Worm (Caenorhabditis elegans) whole organism, midembryonic: ENCODE results near the gene B0563.1.

Experiments used
- flt-1 ChIP-seq: fragments of 200-800 bp; sonication (Bioruptor generic); IDR thresholded peaks from 2 replicates; pipeline ENCODE4 v1.3.6; 2022; ENCODE audit warnings: missing genetic modification characterization, missing compliant biosample characterization
- ztf-29 ChIP-seq: fragments of 200-800 bp; sonication (Bioruptor generic); IDR thresholded peaks from 2 replicates; pipeline ENCODE4 v1.3.6; 2022; ENCODE audit warnings: missing genetic modification reagents, missing genetic modification characterization, missing compliant biosample characterization

- TF ChIP-seq ztf-29 (GFP tag; lab: Robert Waterston, UW) (no peak), flt-1 (GFP tag; lab: Robert Waterston, UW) (no peak)
Measured at ce11 chrX:9170058-9170457, 1.3 kb upstream of the B0563.1 start.
